Worm (Caenorhabditis elegans): ENCODE results near the gene C17G10.6.

The C17G10.6 gene

ce11 chrII:5649236-5650004, 46.3 kb upstream of the C17G10.6 start, which contains the start of the genes sam-4, F59E12.17 and zyg-1 (continued):
- TF ChIP-seq nhr-11 (tag; optimal IDR thresholded peaks at IDR 0.05) (no peak), ztf-1 (GFP tag; conservative IDR thresholded peaks at IDR 0.05) (no peak), nhr-77 (tag; optimal IDR thresholded peaks at IDR 0.05) (no peak), nhr-10 (tag; optimal IDR thresholded peaks at IDR 0.05) (no peak), egl-27 (tag; optimal IDR thresholded peaks at IDR 0.05) (no peak), sem-4 (tag; optimal IDR thresholded peaks at IDR 0.05) (no peak), nhr-237 (tag; optimal IDR thresholded peaks at IDR 0.05) (no peak), crh-2 (tag; optimal IDR thresholded peaks at IDR 0.05) (peak; percentile 56), C34F6.9 (tag; optimal IDR thresholded peaks at IDR 0.05) (peak; percentile 84), aly-2 (tag; optimal IDR thresholded peaks at IDR 0.05) (no peak), unc-39 (tag; optimal IDR thresholded peaks at IDR 0.05) (no peak), zag-1 (tag; optimal IDR thresholded peaks at IDR 0.05) (no peak), dmd-4 (tag; optimal IDR thresholded peaks at IDR 0.05) (no peak), unc-55 (GFP tag; optimal IDR thresholded peaks at IDR 0.05) (peak; percentile 93)

ce11 chrII:5648272-5648671, 45.2 kb upstream of the C17G10.6 start, which contains the start of gene ddl-1:
Gene ddl-1 (minus strand): TSS chrII:5648372.
- TF ChIP-seq zag-1 (tag; optimal IDR thresholded peaks at IDR 0.05) (no peak), ama-1 (optimal IDR thresholded peaks at IDR 0.05) (no peak), ztf-1 (GFP tag; conservative IDR thresholded peaks at IDR 0.05) (no peak), ceh-82 (tag; optimal IDR thresholded peaks at IDR 0.05) (no peak), alr-1 (tag; optimal IDR thresholded peaks at IDR 0.05) (no peak), nhr-21 (tag; optimal IDR thresholded peaks at IDR 0.05) (no peak), peb-1 (tag; optimal IDR thresholded peaks at IDR 0.05) (no peak), sem-4 (tag; optimal IDR thresholded peaks at IDR 0.05) (no peak), gmeb-1 (tag; optimal IDR thresholded peaks at IDR 0.05) (no peak), lin-39 (tag; optimal IDR thresholded peaks at IDR 0.05) (no peak), nhr-25 (tag; optimal IDR thresholded peaks at IDR 0.05) (no peak), lsy-2 (tag; optimal IDR thresholded peaks at IDR 0.05) (no peak), sma-3 (GFP tag; optimal IDR thresholded peaks at IDR 0.05) (no peak)

ce11 chrII:5646942-5647341, 43.8 kb upstream of the C17G10.6 start, which contains the start of gene F59E12.9:
Gene F59E12.9 (minus strand): TSS chrII:5647042.
- TF ChIP-seq gmeb-1 (tag; optimal IDR thresholded peaks at IDR 0.05) (no peak), peb-1 (tag; optimal IDR thresholded peaks at IDR 0.05) (no peak)

- TF ChIP-seq mdl-1 (tag; optimal IDR thresholded peaks at IDR 0.05) (no peak), nhr-129 (tag; optimal IDR thresholded peaks at IDR 0.05) (no peak), lin-11 (tag; optimal IDR thresholded peaks at IDR 0.05) (no peak), ZK546.5 (tag; optimal IDR thresholded peaks at IDR 0.05) (no peak), nhr-12 (tag; optimal IDR thresholded peaks at IDR 0.05) (no peak), R02D3.7 (tag; optimal IDR thresholded peaks at IDR 0.05) (no peak), mbf-1 (tag; optimal IDR thresholded peaks at IDR 0.05) (no peak), nhr-237 (tag; optimal IDR thresholded peaks at IDR 0.05) (no peak), lin-13 (GFP tag; optimal IDR thresholded peaks at IDR 0.05) (no peak), blmp-1 (tag; optimal IDR thresholded peaks at IDR 0.05; ENCODE audit: insufficient read depth) (no peak), elt-1 (tag; optimal IDR thresholded peaks at IDR 0.05) (no peak), alr-1 (tag; optimal IDR thresholded peaks at IDR 0.05) (no peak), snpc-4 (tag; optimal IDR thresholded peaks at IDR 0.05) (no peak), nhr-23 (tag; optimal IDR thresholded peaks at IDR 0.05) (no peak), unc-62 (GFP tag; optimal IDR thresholded peaks at IDR 0.05) (no peak), nhr-11 (tag; optimal IDR thresholded peaks at IDR 0.05) (no peak), lsy-2 (tag; optimal IDR thresholded peaks at IDR 0.05) (no peak), ceh-16 (tag; optimal IDR thresholded peaks at IDR 0.05) (no peak), egl-27 (tag; optimal IDR thresholded peaks at IDR 0.05) (no peak), ztf-11 (tag; optimal IDR thresholded peaks at IDR 0.05) (no peak)
Measured at ce11 chrII:5642110-5642509, 39.0 kb upstream of the C17G10.6 start.

All from whole organism, L2 larva.